Worm (Caenorhabditis elegans): ENCODE data around the gene H14N18.4.

- TF ChIP-seq ceh-82 (tag; optimal IDR thresholded peaks at IDR 0.05) (no peak), ceh-28 (tag; optimal IDR thresholded peaks at IDR 0.05) (no peak), elt-3 (tag; optimal IDR thresholded peaks at IDR 0.05) (no peak), unc-62 (GFP tag; optimal IDR thresholded peaks at IDR 0.05) (no peak), ztf-4 (tag; optimal IDR thresholded peaks at IDR 0.05) (no peak), nhr-11 (tag; optimal IDR thresholded peaks at IDR 0.05) (no peak), pha-4 (tag; optimal IDR thresholded peaks at IDR 0.05) (no peak), nhr-77 (tag; optimal IDR thresholded peaks at IDR 0.05) (no peak), nhr-67 (tag; optimal IDR thresholded peaks at IDR 0.05) (no peak), elt-2 (tag; optimal IDR thresholded peaks at IDR 0.05) (no peak), nhr-28 (tag; optimal IDR thresholded peaks at IDR 0.05) (no peak), aly-2 (tag; optimal IDR thresholded peaks at IDR 0.05) (no peak)
Measured at ce11 chrV:8946142-8946541, 17.4 kb upstream of the H14N18.4 start.

Measured in whole organism, L3 larva.